Worm (Caenorhabditis elegans) whole organism, L4 larva: ENCODE data around the gene let-418.
"Not testable (repeated sequence)": the region's sequence is repeated elsewhere in the genome, so short reads cannot be mapped to it uniquely, and the experiment has no call there.

Source experiments
- D1046.2 ChIP-seq: fragments of 200-800 bp; sonication (Bioruptor generic); IDR thresholded peaks from 2 replicates; pipeline ENCODE4 v1.3.6; 2022; ENCODE audit warnings: missing genetic modification characterization, missing compliant biosample characterization
- F26F4.8 ChIP-seq: fragments of 200-800 bp; sonication (Bioruptor generic); conservative IDR thresholded peaks from 2 replicates; pipeline ENCODE4 v1.3.6; 2022; ENCODE audit warnings: missing genetic modification characterization, missing compliant biosample characterization
- F37D6.2 ChIP-seq: sonication (generic microtip); optimal IDR thresholded peaks from 2 replicates; lab custom pipeline; 2016; ENCODE audit warnings: mild to moderate bottlenecking, missing genetic modification characterization, missing compliant biosample characterization
- F44E2.7 ChIP-seq: fragments of 200-800 bp; sonication (Bioruptor generic); IDR thresholded peaks from 2 replicates; pipeline ENCODE4 v2.1.2; 2022; ENCODE audit warnings: missing genetic modification characterization, missing compliant biosample characterization
- F49E8.2 ChIP-seq: sonication (generic microtip); optimal IDR thresholded peaks from 2 replicates; lab custom pipeline; 2016; ENCODE audit warnings: missing compliant biosample characterization, mild to moderate bottlenecking, missing genetic modification characterization, borderline replicate concordance
- T26A8.4 ChIP-seq: fragments of 200-800 bp; sonication (Bioruptor generic); IDR thresholded peaks from 2 replicates; pipeline ENCODE4 v1.3.6; 2022; ENCODE audit warnings: missing genetic modification characterization, missing compliant biosample characterization
- Y48G9A.11 ChIP-seq: fragments of 200-800 bp; sonication (Bioruptor generic); IDR thresholded peaks from 2 replicates; pipeline ENCODE4 v1.3.6; 2022; ENCODE audit warnings: missing genetic modification reagents, missing genetic modification characterization, missing compliant biosample characterization
- ZK546.5 ChIP-seq, 2 experiments: sonication (generic microtip); optimal IDR thresholded peaks; 2 replicates each; lab custom pipeline; 2017; ENCODE audit warnings: missing biosample characterization in 2 of 2, missing genetic modification characterization in 2 of 2
- ceh-20 ChIP-seq: fragments of 200-800 bp; sonication (Bioruptor generic); IDR thresholded peaks from 2 replicates; pipeline ENCODE4 v1.3.6; 2022; ENCODE audit warnings: missing genetic modification reagents, missing genetic modification characterization, missing compliant biosample characterization
- ceh-44 ChIP-seq: fragments of 200-800 bp; sonication (Bioruptor generic); IDR thresholded peaks from 2 replicates; pipeline ENCODE4 v1.3.6; 2022; ENCODE audit warnings: missing genetic modification reagents, missing genetic modification characterization, missing compliant biosample characterization
- ceh-62 ChIP-seq: sonication (generic microtip); optimal IDR thresholded peaks from 2 replicates; lab custom pipeline; 2017; ENCODE audit warnings: missing biosample characterization, missing genetic modification characterization
- ctbp-1 ChIP-seq: fragments of 200-800 bp; sonication (Bioruptor generic); IDR thresholded peaks from 2 replicates; pipeline ENCODE4 v1.3.6; 2022; ENCODE audit warnings: missing genetic modification reagents, missing genetic modification characterization, missing compliant biosample characterization
- daf-19 ChIP-seq: fragments of 200-800 bp; sonication (Bioruptor generic); conservative IDR thresholded peaks from 2 replicates; pipeline ENCODE4 v1.3.6; 2022; ENCODE audit warnings: missing genetic modification characterization, missing compliant biosample characterization
- daf-8 ChIP-seq: fragments of 200-800 bp; sonication (Bioruptor generic); IDR thresholded peaks from 2 replicates; pipeline ENCODE4 v1.3.6; 2022; ENCODE audit warnings: missing genetic modification characterization, missing compliant biosample characterization
- dmd-6 ChIP-seq: fragments of 200-800 bp; sonication (Bioruptor generic); IDR thresholded peaks from 2 replicates; pipeline ENCODE4 v1.3.6; 2022; ENCODE audit warnings: missing genetic modification reagents, missing genetic modification characterization, missing compliant biosample characterization
- dpl-1 ChIP-seq: fragments of 150-350 bp; optimal IDR thresholded peaks from 2 replicates; lab custom pipeline; 2014; ENCODE audit warnings: missing biosample characterization, missing genetic modification reagents, missing genetic modification characterization
- dve-1 ChIP-seq: sonication (generic microtip); optimal IDR thresholded peaks from 2 replicates; lab custom pipeline; 2017; ENCODE audit warnings: antibody characterized with exemption, mild to moderate bottlenecking, missing genetic modification characterization, missing compliant biosample characterization; ENCODE audit not compliant: insufficient read depth
- egl-27 ChIP-seq: sonication (generic microtip); optimal IDR thresholded peaks from 3 replicates; lab custom pipeline; 2017; ENCODE audit warnings: missing biosample characterization, missing genetic modification reagents, missing genetic modification characterization
- egl-43 ChIP-seq: fragments of 200-800 bp; sonication (Bioruptor generic); IDR thresholded peaks from 2 replicates; pipeline ENCODE4 v1.3.6; 2022; ENCODE audit warnings: missing genetic modification reagents, missing genetic modification characterization, missing compliant biosample characterization
- hif-1 ChIP-seq, 2 experiments: sonication (generic microtip); optimal IDR thresholded peaks; 2 replicates each; lab custom pipeline; 2016 to 2017; ENCODE audit warnings: missing compliant biosample characterization in 2 of 2, missing genetic modification characterization in 2 of 2, missing genetic modification reagents in 2 of 2, missing genotype in 2 of 2, mild to moderate bottlenecking in 1 of 2
- hlh-11 ChIP-seq: fragments of 200-800 bp; sonication (Bioruptor generic); optimal IDR thresholded peaks from 2 replicates; lab custom pipeline; 2018; ENCODE audit warnings: mild to moderate bottlenecking, missing genetic modification characterization, missing compliant biosample characterization
- hlh-30 ChIP-seq: sonication (generic microtip); optimal IDR thresholded peaks from 2 replicates; lab custom pipeline; 2017; ENCODE audit warnings: antibody characterized with exemption, mild to moderate bottlenecking, missing genetic modification characterization, missing compliant biosample characterization; ENCODE audit not compliant: insufficient read depth
- hmg-1.1 ChIP-seq: fragments of 200-800 bp; sonication (Bioruptor generic); IDR thresholded peaks from 2 replicates; pipeline ENCODE4 v1.3.6; 2022; ENCODE audit warnings: missing genetic modification reagents, missing genetic modification characterization, missing compliant biosample characterization
- lim-7 ChIP-seq: fragments of 200-800 bp; sonication (Bioruptor generic); IDR thresholded peaks from 2 replicates; pipeline ENCODE4 v1.3.6; 2022; ENCODE audit warnings: missing genetic modification characterization, missing compliant biosample characterization
- lin-38 ChIP-seq: fragments of 200-800 bp; sonication (Bioruptor generic); IDR thresholded peaks from 2 replicates; pipeline ENCODE4 v1.3.6; 2022; ENCODE audit warnings: missing genetic modification reagents, missing genetic modification characterization, missing compliant biosample characterization
- mdl-1 ChIP-seq, 2 experiments: fragments of 150-350 bp in 1 of 2; sonication (generic microtip) in 1 of 2; optimal IDR thresholded peaks; 2 replicates each; lab custom pipeline; 2014 to 2017; ENCODE audit warnings: missing biosample characterization in 2 of 2, missing genetic modification characterization in 2 of 2
- mdt-29 ChIP-seq: fragments of 200-800 bp; sonication (Bioruptor generic); IDR thresholded peaks from 2 replicates; pipeline ENCODE4 v1.3.6; 2022; ENCODE audit warnings: missing genetic modification reagents, missing genetic modification characterization, missing compliant biosample characterization
- mep-1 ChIP-seq: fragments of 150-350 bp; sonication (generic microtip); optimal IDR thresholded peaks from 3 replicates; lab custom pipeline; 2014; ENCODE audit warnings: missing biosample characterization, missing genetic modification characterization
- mxl-2 ChIP-seq: fragments of 200-800 bp; sonication (Bioruptor generic); conservative IDR thresholded peaks from 2 replicates; pipeline ENCODE4 v1.3.6; 2022; ENCODE audit warnings: missing genetic modification reagents, missing genetic modification characterization, missing compliant biosample characterization
- mxl-3 ChIP-seq: fragments of 200-800 bp; sonication (Bioruptor generic); optimal IDR thresholded peaks from 2 replicates; lab custom pipeline; 2018; ENCODE audit warnings: mild to moderate bottlenecking, missing genetic modification characterization, missing compliant biosample characterization
- nhr-11 ChIP-seq: fragments of 150-350 bp; optimal IDR thresholded peaks from 2 replicates; lab custom pipeline; 2014; ENCODE audit warnings: missing biosample characterization, missing genetic modification characterization
- nhr-41 ChIP-seq: fragments of 200-800 bp; sonication (Bioruptor generic); IDR thresholded peaks from 2 replicates; pipeline ENCODE4 v1.3.6; 2022; ENCODE audit warnings: missing genetic modification reagents, missing genetic modification characterization, missing compliant biosample characterization
- nhr-42 ChIP-seq: fragments of 200-800 bp; sonication (Bioruptor generic); IDR thresholded peaks from 2 replicates; pipeline ENCODE4 v1.3.6; 2022; ENCODE audit warnings: missing genetic modification characterization, missing compliant biosample characterization
- pha-4 ChIP-seq, 2 experiments: fragments of 150-350 bp in 1 of 2; fragments of 200-800 bp in 1 of 2; sonication (Bioruptor generic) in 1 of 2; IDR thresholded peaks in 1 of 2; optimal IDR thresholded peaks in 1 of 2; 2 replicates each; pipeline versions ENCODE4 v1.3.6 to Lab custom; 2014 to 2022; ENCODE audit warnings: missing genetic modification characterization in 2 of 2, missing genetic modification reagents in 2 of 2, missing biosample characterization in 1 of 2, missing compliant biosample characterization in 1 of 2
- php-3 ChIP-seq: fragments of 200-800 bp; sonication (Bioruptor generic); IDR thresholded peaks from 2 replicates; pipeline ENCODE4 v1.3.6; 2022; ENCODE audit warnings: missing genetic modification reagents, missing genetic modification characterization, missing compliant biosample characterization
- set-16 ChIP-seq: fragments of 200-800 bp; sonication (Bioruptor generic); IDR thresholded peaks from 2 replicates; pipeline ENCODE4 v1.3.6; 2022; ENCODE audit warnings: missing genetic modification reagents, missing genetic modification characterization, missing compliant biosample characterization
- snpc-4 ChIP-seq: fragments of 150-350 bp; optimal IDR thresholded peaks from 2 replicates; lab custom pipeline; 2014; ENCODE audit warnings: missing biosample characterization, missing genetic modification characterization
- spr-3 ChIP-seq: fragments of 200-800 bp; sonication (Bioruptor generic); optimal IDR thresholded peaks from 2 replicates; lab custom pipeline; 2018; ENCODE audit warnings: mild to moderate bottlenecking, missing genetic modification characterization, missing compliant biosample characterization
- tag-97 ChIP-seq: fragments of 200-800 bp; sonication (Bioruptor generic); IDR thresholded peaks from 2 replicates; pipeline ENCODE4 v1.3.6; 2022; ENCODE audit warnings: missing genetic modification characterization, missing compliant biosample characterization
- unc-130 ChIP-seq: sonication (generic microtip); optimal IDR thresholded peaks from 2 replicates; lab custom pipeline; 2016; ENCODE audit warnings: missing genetic modification reagents, missing genetic modification characterization, missing compliant biosample characterization
- vab-7 ChIP-seq: fragments of 200-800 bp; sonication (Bioruptor generic); IDR thresholded peaks from 2 replicates; pipeline ENCODE4 v1.3.6; 2022; ENCODE audit warnings: missing genetic modification reagents, missing genetic modification characterization, missing compliant biosample characterization
- zfp-3 ChIP-seq: fragments of 200-800 bp; sonication (Bioruptor generic); conservative IDR thresholded peaks from 2 replicates; pipeline ENCODE4 v1.3.6; 2022; ENCODE audit warnings: missing genetic modification reagents, missing genetic modification characterization, missing compliant biosample characterization
- zip-11 ChIP-seq: fragments of 200-800 bp; sonication (Bioruptor generic); IDR thresholded peaks from 2 replicates; pipeline ENCODE4 v1.3.6; 2022; ENCODE audit warnings: missing genetic modification characterization, missing compliant biosample characterization

Gene let-418

ce11 chrV:5776941-5777340 lies 49.7 kb upstream of the let-418 start, which contains the start of gene F44E7.4 (continued):
- TF ChIP-seq ceh-20 (peak; percentile 90), hif-1 (tag; optimal IDR thresholded peaks at IDR 0.05; lab: Kevin White, UChicago) (peak in 1 of 2 experiments; percentile 20), ctbp-1 (GFP tag; lab: Robert Waterston, UW) (peak; percentile 85), nhr-41 (GFP tag; lab: Robert Waterston, UW) (peak; percentile 86), F44E2.7 (GFP tag; lab: Robert Waterston, UW) (0 out of 2 replicates have a peak, but pooled peaks have one; percentile 36)
- TF ChIP-seq, all 104 proteins: peak for 50; not testable (repeated sequence) for 54

ce11 chrV:5778216-5778615 lies 48.4 kb upstream of the let-418 start:
- TF ChIP-seq nhr-42 (GFP tag; lab: Robert Waterston, UW) (0 out of 2 replicates have a peak, but pooled peaks have one; percentile 18), T26A8.4 (GFP tag; lab: Robert Waterston, UW) (peak; percentile 86), Y48G9A.11 (GFP tag; lab: Robert Waterston, UW) (0 out of 2 replicates have a peak, but pooled peaks have one; percentile 10), pha-4 (GFP tag; IDR thresholded peaks at IDR 0.05; lab: Robert Waterston, UW) (peak; percentile 67), mdt-29 (GFP tag; lab: Robert Waterston, UW) (0 out of 2 replicates have a peak, but pooled peaks have one; percentile 46), vab-7 (GFP tag; lab: Robert Waterston, UW) (0 out of 2 replicates have a peak, but pooled peaks have one; percentile 33), D1046.2 (GFP tag; lab: Robert Waterston, UW) (0 out of 2 replicates have a peak, but pooled peaks have one; percentile 11), ctbp-1 (GFP tag; lab: Robert Waterston, UW) (peak; percentile 44; the same call in 1 of the 2 replicates), set-16 (peak; percentile 55; the same call in 1 of the 2 replicates), lin-38 (GFP tag; lab: Robert Waterston, UW) (peak; percentile 85), dmd-6 (GFP tag; lab: Robert Waterston, UW) (peak; percentile 29; the same call in 1 of the 2 replicates), ceh-44 (GFP tag; lab: Robert Waterston, UW) (0 out of 2 replicates have a peak, but pooled peaks have one; percentile 34), egl-43 (peak; percentile 68; the same call in 1 of the 2 replicates), hmg-1.1 (GFP tag; lab: Robert Waterston, UW) (peak; percentile 70), php-3 (GFP tag; lab: Robert Waterston, UW) (peak; percentile 51; the same call in 1 of the 2 replicates)
- TF ChIP-seq pha-4 (tag; optimal IDR thresholded peaks at IDR 0.05; lab: Kevin White, UChicago) = not testable (repeated sequence)

ce11 chrV:5779984-5780383 lies 46.6 kb upstream of the let-418 start:
- TF ChIP-seq ceh-62 (tag; lab: Kevin White, UChicago) = no peak
- TF ChIP-seq egl-43 = no peak
- peak; percentile 18 for TF ChIP-seq mep-1 (tag; lab: Kevin White, UChicago)
- TF ChIP-seq lin-38 (GFP tag; lab: Robert Waterston, UW) = no peak
- peak; percentile 42 for TF ChIP-seq nhr-11 (tag; lab: Kevin White, UChicago)
- TF ChIP-seq lim-7 (GFP tag; lab: Robert Waterston, UW) = no peak
- no peak for TF ChIP-seq daf-19 (GFP tag; lab: Robert Waterston, UW)
- no peak for TF ChIP-seq ceh-20
- no peak for TF ChIP-seq F26F4.8 (GFP tag; lab: Robert Waterston, UW)
- no peak for TF ChIP-seq mdl-1 (tag; optimal IDR thresholded peaks at IDR 0.05; lab: Kevin White, UChicago)
- peak; percentile 37 for TF ChIP-seq spr-3 (GFP tag; lab: Kevin White, UChicago)
- TF ChIP-seq tag-97 = no peak
- no peak for TF ChIP-seq unc-130 (GFP tag; lab: Kevin White, UChicago)
- TF ChIP-seq hlh-11 = peak; percentile 28
- peak; percentile 10 for TF ChIP-seq hlh-30 (tag; lab: Kevin White, UChicago)
- TF ChIP-seq dve-1 (tag; lab: Kevin White, UChicago) = no peak
- TF ChIP-seq mxl-2 (GFP tag; lab: Robert Waterston, UW) = no peak
- TF ChIP-seq zip-11 = peak; percentile 67
- no peak for TF ChIP-seq ZK546.5 (tag; optimal IDR thresholded peaks at IDR 0.05; lab: Kevin White, UChicago)
- TF ChIP-seq F37D6.2 (tag; lab: Kevin White, UChicago) = no peak
- peak; percentile 26 for TF ChIP-seq mxl-3 (GFP tag; lab: Kevin White, UChicago)
- TF ChIP-seq daf-8 (GFP tag; lab: Robert Waterston, UW) = no peak
- TF ChIP-seq nhr-41 (GFP tag; lab: Robert Waterston, UW) = no peak
- no peak for TF ChIP-seq vab-7 (GFP tag; lab: Robert Waterston, UW)
- TF ChIP-seq hmg-1.1 (GFP tag; lab: Robert Waterston, UW) = 0 out of 2 replicates have a peak, but pooled peaks have one; percentile 13
- no peak for TF ChIP-seq F49E8.2
- no peak for TF ChIP-seq snpc-4 (tag; lab: Kevin White, UChicago)
- no peak for TF ChIP-seq egl-27 (tag; lab: Kevin White, UChicago)
- no peak for TF ChIP-seq zfp-3 (GFP tag; lab: Robert Waterston, UW)
- TF ChIP-seq dpl-1 (GFP tag; lab: Kevin White, UChicago) = no peak
- TF ChIP-seq php-3 (GFP tag; lab: Robert Waterston, UW) = no peak
